Fruit fly (Drosophila melanogaster) whole organism, embryonic: Measurements from ENCODE around the gene bsk.

ENCODE experiments used
- ATbp ChIP-seq: fragments of 200-800 bp; sonication (Bioruptor generic); optimal IDR thresholded peaks from 2 replicates; lab custom pipeline; 2017; ENCODE audit warnings: missing biosample characterization, mild to moderate bottlenecking, missing genetic modification characterization, missing genetic modification reagents
- B-H1 ChIP-seq: fragments of 200-800 bp; sonication (Bioruptor generic); IDR thresholded peaks from 3 replicates; pipeline ENCODE4 v1.3.6; 2022; ENCODE audit warnings: missing biosample characterization, missing genetic modification characterization
- BEAF-32 ChIP-seq: fragments of 200-800 bp; sonication (Bioruptor generic); optimal IDR thresholded peaks from 3 replicates; lab custom pipeline; 2017; ENCODE audit warnings: missing biosample characterization, missing genetic modification characterization, mild to moderate bottlenecking, moderate library complexity, missing genetic modification reagents
- CG11695 ChIP-seq: fragments of 200-800 bp; sonication (Bioruptor generic); IDR thresholded peaks from 3 replicates; pipeline ENCODE4 v1.3.6; 2022; ENCODE audit warnings: missing biosample characterization, missing genetic modification characterization
- CG12104 ChIP-seq: fragments of 200-800 bp; sonication (Bioruptor generic); optimal IDR thresholded peaks from 3 replicates; lab custom pipeline; 2016; ENCODE audit warnings: missing biosample characterization, missing genetic modification characterization
- CG12219 ChIP-seq: fragments of 200-800 bp; sonication (Bioruptor generic); optimal IDR thresholded peaks from 3 replicates; lab custom pipeline; 2018; ENCODE audit warnings: missing biosample characterization, mild to moderate bottlenecking, missing genetic modification characterization
- CG1233 ChIP-seq: fragments of 200-800 bp; sonication (Bioruptor generic); optimal IDR thresholded peaks from 4 replicates; lab custom pipeline; 2018; ENCODE audit warnings: missing biosample characterization, mild to moderate bottlenecking, missing genetic modification characterization
- CG12391 ChIP-seq: fragments of 200-800 bp; sonication (Bioruptor generic); optimal IDR thresholded peaks from 3 replicates; lab custom pipeline; 2018; ENCODE audit warnings: missing biosample characterization, mild to moderate bottlenecking, missing genetic modification characterization, moderate library complexity
- CG13775 ChIP-seq: fragments of 200-800 bp; sonication (Bioruptor generic); optimal IDR thresholded peaks from 3 replicates; lab custom pipeline; 2017; ENCODE audit warnings: missing biosample characterization, mild to moderate bottlenecking, missing genetic modification characterization
- CG14050 ChIP-seq: fragments of 200-800 bp; sonication (Bioruptor generic); IDR thresholded peaks from 3 replicates; pipeline ENCODE4 v1.3.6; 2022; ENCODE audit warnings: missing biosample characterization, missing genetic modification characterization
- CG15601 ChIP-seq: fragments of 200-800 bp; sonication (Bioruptor generic); optimal IDR thresholded peaks from 3 replicates; lab custom pipeline; 2019; ENCODE audit warnings: missing biosample characterization, mild to moderate bottlenecking, missing genetic modification characterization, moderate library complexity
- CG17186 ChIP-seq: fragments of 200-800 bp; sonication (Bioruptor generic); optimal IDR thresholded peaks from 3 replicates; lab custom pipeline; 2017; ENCODE audit warnings: missing biosample characterization, missing genetic modification reagents, missing genetic modification characterization
- CG17328 ChIP-seq: fragments of 200-800 bp; sonication (Bioruptor generic); IDR thresholded peaks from 2 replicates; pipeline ENCODE4 v1.3.6; 2022; ENCODE audit warnings: missing biosample characterization, missing genetic modification characterization
- CG17829 ChIP-seq: fragments of 200-800 bp; optimal IDR thresholded peaks from 2 replicates; lab custom pipeline; 2019; ENCODE audit warnings: missing biosample characterization, mild to moderate bottlenecking, missing genetic modification characterization, moderate library complexity
- CG18262 ChIP-seq: fragments of 200-800 bp; optimal IDR thresholded peaks from 3 replicates; lab custom pipeline; 2019; ENCODE audit warnings: missing biosample characterization, mild to moderate bottlenecking, missing genetic modification characterization, moderate library complexity
- CG2875 ChIP-seq: fragments of 200-800 bp; sonication (Bioruptor generic); optimal IDR thresholded peaks from 2 replicates; lab custom pipeline; 2017; ENCODE audit warnings: missing biosample characterization, mild to moderate bottlenecking, missing genetic modification characterization, missing genetic modification reagents
- CG30403 ChIP-seq: fragments of 200-800 bp; sonication (Bioruptor generic); optimal IDR thresholded peaks from 3 replicates; lab custom pipeline; 2016; ENCODE audit warnings: missing biosample characterization, missing genetic modification characterization
- CG31365 ChIP-seq: fragments of 200-800 bp; sonication (Bioruptor generic); optimal IDR thresholded peaks from 2 replicates; lab custom pipeline; 2018; ENCODE audit warnings: missing biosample characterization, mild to moderate bottlenecking, missing genetic modification characterization
- CG32767 ChIP-seq: fragments of 200-800 bp; sonication (Bioruptor generic); IDR thresholded peaks from 2 replicates; pipeline ENCODE4 v1.3.6; 2022; ENCODE audit warnings: missing biosample characterization, missing genetic modification characterization
- CG5953 ChIP-seq: fragments of 200-800 bp; sonication (Bioruptor generic); IDR thresholded peaks from 2 replicates; pipeline ENCODE4 v1.3.6; 2022; ENCODE audit warnings: missing biosample characterization, missing genetic modification characterization
- CG8089 ChIP-seq: fragments of 200-800 bp; sonication (Bioruptor generic); optimal IDR thresholded peaks from 3 replicates; lab custom pipeline; 2016; ENCODE audit warnings: missing biosample characterization, missing genetic modification characterization
- CG8359 ChIP-seq: fragments of 200-800 bp; sonication (Bioruptor generic); optimal IDR thresholded peaks from 2 replicates; lab custom pipeline; 2017; ENCODE audit warnings: missing biosample characterization, mild to moderate bottlenecking, missing genetic modification characterization, borderline replicate concordance
- Camta ChIP-seq: fragments of 200-800 bp; sonication (Bioruptor generic); optimal IDR thresholded peaks from 2 replicates; lab custom pipeline; 2016; ENCODE audit warnings: missing biosample characterization, missing genetic modification characterization
- CkIIα-i1 ChIP-seq: fragments of 200-800 bp; sonication (Bioruptor generic); IDR thresholded peaks from 2 replicates; pipeline ENCODE4 v1.3.6; 2022; ENCODE audit warnings: missing biosample characterization, missing genetic modification characterization
- Dad ChIP-seq: fragments of 200-800 bp; sonication (Bioruptor generic); optimal IDR thresholded peaks from 3 replicates; lab custom pipeline; 2016; ENCODE audit warnings: missing biosample characterization, missing genetic modification characterization
- Dip3 ChIP-seq: fragments of 200-800 bp; sonication (Bioruptor generic); optimal IDR thresholded peaks from 3 replicates; lab custom pipeline; 2016; ENCODE audit warnings: missing biosample characterization, missing genetic modification characterization
- Doc2 ChIP-seq: fragments of 200-800 bp; sonication (Bioruptor generic); IDR thresholded peaks from 2 replicates; pipeline ENCODE4 v1.3.6; 2022; ENCODE audit warnings: missing biosample characterization, missing genetic modification characterization
- Dp ChIP-seq: fragments of 200-800 bp; sonication (Bioruptor generic); optimal IDR thresholded peaks from 2 replicates; lab custom pipeline; 2018; ENCODE audit warnings: missing biosample characterization, mild to moderate bottlenecking, missing genetic modification characterization, moderate library complexity
- Gug ChIP-seq: fragments of 200-800 bp; sonication (Bioruptor generic); IDR thresholded peaks from 4 replicates; pipeline ENCODE4 v1.3.6; 2022; ENCODE audit warnings: missing biosample characterization, missing genetic modification characterization
- Hand ChIP-seq: fragments of 200-800 bp; sonication (Bioruptor generic); optimal IDR thresholded peaks from 2 replicates; lab custom pipeline; 2017; ENCODE audit warnings: mild to moderate bottlenecking, missing biosample characterization, missing genetic modification reagents, missing genetic modification characterization
- HmgD ChIP-seq: fragments of 200-800 bp; sonication (Bioruptor generic); optimal IDR thresholded peaks from 3 replicates; lab custom pipeline; 2016; ENCODE audit warnings: missing biosample characterization, missing genetic modification characterization
- Lhr ChIP-seq: fragments of 200-800 bp; sonication (Bioruptor generic); optimal IDR thresholded peaks from 3 replicates; lab custom pipeline; 2017; ENCODE audit warnings: mild to moderate bottlenecking, missing biosample characterization, missing genetic modification reagents, missing genetic modification characterization
- MESR4 ChIP-seq: fragments of 200-800 bp; sonication (Bioruptor generic); optimal IDR thresholded peaks from 2 replicates; lab custom pipeline; 2018; ENCODE audit warnings: missing biosample characterization, mild to moderate bottlenecking, missing genetic modification characterization, moderate library complexity
- NfI ChIP-seq: fragments of 200-800 bp; sonication (Bioruptor generic); optimal IDR thresholded peaks from 3 replicates; lab custom pipeline; 2018; ENCODE audit warnings: missing biosample characterization, mild to moderate bottlenecking, missing genetic modification characterization, moderate library complexity
- Optix ChIP-seq: fragments of 200-800 bp; sonication (Bioruptor generic); IDR thresholded peaks from 3 replicates; pipeline ENCODE4 v1.3.6; 2022; ENCODE audit warnings: missing biosample characterization, missing genetic modification characterization
- Side ChIP-seq: fragments of 200-800 bp; sonication (Bioruptor generic); optimal IDR thresholded peaks from 2 replicates; lab custom pipeline; 2016; ENCODE audit warnings: missing biosample characterization, missing genetic modification characterization
- Spps ChIP-seq: fragments of 200-800 bp; sonication (Bioruptor generic); optimal IDR thresholded peaks from 2 replicates; lab custom pipeline; 2018; ENCODE audit warnings: missing biosample characterization, mild to moderate bottlenecking, missing genetic modification characterization
- Trl ChIP-seq, 3 experiments: fragments of >200 bp in 2 of 3; fragments of 200-800 bp in 1 of 3; sonication (Bioruptor generic) in 1 of 3; optimal IDR thresholded peaks; 2 replicates in 1 of 3; 3 replicates in 2 of 3; lab custom pipeline; 2016 to 2017; ENCODE audit warnings: missing biosample characterization in 1 of 3, missing genetic modification characterization in 1 of 3
- az2 ChIP-seq: fragments of 200-800 bp; sonication (Bioruptor generic); optimal IDR thresholded peaks from 3 replicates; lab custom pipeline; 2016; ENCODE audit warnings: missing biosample characterization, missing genetic modification characterization
- bowl ChIP-seq: fragments of 200-800 bp; sonication (Bioruptor generic); IDR thresholded peaks from 2 replicates; pipeline ENCODE4 v1.3.6; 2022; ENCODE audit warnings: missing biosample characterization, missing genetic modification characterization
- crol ChIP-seq: fragments of 200-800 bp; sonication (Bioruptor generic); IDR thresholded peaks from 2 replicates; pipeline ENCODE4 v1.3.6; 2022; ENCODE audit warnings: missing biosample characterization, missing genetic modification characterization
- dimm ChIP-seq: fragments of 200-800 bp; sonication (Bioruptor generic); IDR thresholded peaks from 2 replicates; pipeline ENCODE4 v1.3.6; 2022; ENCODE audit warnings: missing biosample characterization, missing genetic modification characterization
- dmrt11E ChIP-seq: fragments of 200-800 bp; sonication (Bioruptor generic); optimal IDR thresholded peaks from 3 replicates; lab custom pipeline; 2018; ENCODE audit warnings: missing biosample characterization, mild to moderate bottlenecking, missing genetic modification characterization, moderate library complexity
- gem ChIP-seq: fragments of 200-800 bp; sonication (Bioruptor generic); optimal IDR thresholded peaks from 2 replicates; lab custom pipeline; 2019; ENCODE audit warnings: missing biosample characterization, mild to moderate bottlenecking, missing genetic modification characterization, moderate library complexity
- otp ChIP-seq: fragments of 200-800 bp; sonication (Bioruptor generic); IDR thresholded peaks from 3 replicates; pipeline ENCODE4, ENCODE4 v1.3.6; 2022; ENCODE audit warnings: missing biosample characterization, missing genetic modification characterization
- p53 ChIP-seq: fragments of 200-800 bp; sonication (Bioruptor generic); optimal IDR thresholded peaks from 2 replicates; lab custom pipeline; 2016; ENCODE audit warnings: missing biosample characterization, missing genetic modification characterization
- pfk ChIP-seq: fragments of 200-800 bp; sonication (Bioruptor generic); optimal IDR thresholded peaks from 2 replicates; lab custom pipeline; 2018; ENCODE audit warnings: missing biosample characterization, mild to moderate bottlenecking, missing genetic modification characterization, moderate library complexity
- tin ChIP-seq: fragments of 200-800 bp; sonication (Bioruptor generic); optimal IDR thresholded peaks from 3 replicates; lab custom pipeline; 2016; ENCODE audit warnings: missing biosample characterization, missing genetic modification characterization
- trem ChIP-seq: fragments of 200-800 bp; optimal IDR thresholded peaks from 3 replicates; lab custom pipeline; 2019; ENCODE audit warnings: missing biosample characterization, mild to moderate bottlenecking, missing genetic modification characterization, moderate library complexity
- ttk ChIP-seq: fragments of 200-800 bp; sonication (Bioruptor generic); IDR thresholded peaks from 2 replicates; pipeline ENCODE4 v2.1.2; 2022; ENCODE audit warnings: missing biosample characterization, missing genetic modification characterization
- vvl ChIP-seq: fragments of 200-800 bp; sonication (Bioruptor generic); IDR thresholded peaks from 2 replicates; pipeline ENCODE4 v1.3.6; 2022; ENCODE audit warnings: missing biosample characterization, missing genetic modification characterization

The bsk gene

DNA sequence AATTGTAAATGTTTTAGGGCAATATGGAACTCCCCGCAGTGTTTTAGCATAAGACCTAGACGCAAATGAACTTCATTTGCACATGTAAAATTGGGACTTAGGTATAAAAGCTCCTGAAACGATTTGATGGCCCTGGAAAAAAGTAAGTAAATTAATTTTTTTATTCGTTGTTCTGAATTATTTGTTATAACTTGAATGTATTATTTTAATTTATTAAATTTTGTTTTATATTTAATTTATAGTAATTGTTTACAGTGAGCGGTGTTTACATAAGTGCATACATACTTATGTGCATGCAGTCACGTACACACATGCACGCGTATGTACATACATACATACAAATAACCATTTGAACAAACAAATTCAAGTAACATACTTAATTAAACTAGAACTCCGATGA is 26.1 kb upstream of the bsk start (continued):
- peak; percentile 45 for TF ChIP-seq CG13775 (GFP tag; lab: Kevin White, UChicago)
- TF ChIP-seq Lhr (GFP tag; lab: Kevin White, UChicago): no peak
- peak; percentile 30; the same call in 1 of the 3 replicates for TF ChIP-seq CG11695 (GFP tag; lab: Robert Waterston, UW)
- no peak for TF ChIP-seq Doc2
- peak; percentile 50 for TF ChIP-seq trem (tag; lab: Kevin White, UChicago)
- TF ChIP-seq CG12391 (tag; lab: Kevin White, UChicago): no peak
- no peak for TF ChIP-seq HmgD (GFP tag; lab: Kevin White, UChicago)
- no peak for TF ChIP-seq Side (GFP tag; lab: Kevin White, UChicago)
- TF ChIP-seq ttk: no peak
- TF ChIP-seq CG32767: no peak
- no peak for TF ChIP-seq BEAF-32 (GFP tag; lab: Kevin White, UChicago)
- TF ChIP-seq otp (GFP tag; lab: Robert Waterston, UW): no peak; the same call in 2 of the 3 replicates
- TF ChIP-seq B-H1 (GFP tag; lab: Robert Waterston, UW): peak; percentile 10; the same call in 1 of the 3 replicates
- peak; percentile 82 for TF ChIP-seq CG18262 (tag; lab: Kevin White, UChicago)
- peak; percentile 33; the same call in 1 of the 2 replicates for TF ChIP-seq vvl (GFP tag; lab: Robert Waterston, UW)
- no peak for TF ChIP-seq Dip3 (GFP tag; lab: Kevin White, UChicago)
- no peak for TF ChIP-seq bowl (GFP tag; lab: Robert Waterston, UW)
- no peak for TF ChIP-seq Gug (GFP tag; lab: Robert Waterston, UW)
- peak; percentile 22 for TF ChIP-seq CG8359 (GFP tag; lab: Kevin White, UChicago)
- no peak for TF ChIP-seq ATbp
- TF ChIP-seq tin (GFP tag; lab: Kevin White, UChicago): no peak
- no peak for TF ChIP-seq crol (GFP tag; lab: Robert Waterston, UW)
- no peak for TF ChIP-seq pfk (GFP tag; lab: Kevin White, UChicago)
- no peak for TF ChIP-seq Hand (GFP tag; lab: Kevin White, UChicago)
- peak; percentile 18 for TF ChIP-seq CG15601 (tag; lab: Kevin White, UChicago)
- TF ChIP-seq CG8089 (GFP tag; lab: Kevin White, UChicago): no peak
- peak; percentile 23 for TF ChIP-seq az2 (GFP tag; lab: Kevin White, UChicago)
- no peak for TF ChIP-seq Trl (optimal IDR thresholded peaks at IDR 0.05; lab: Kevin White, UChicago)
- no peak for TF ChIP-seq Trl (GFP tag; optimal IDR thresholded peaks at IDR 0.05; lab: Kevin White, UChicago)
- TF ChIP-seq CG14050 (GFP tag; lab: Robert Waterston, UW): no peak
- TF ChIP-seq CG2875 (GFP tag; lab: Kevin White, UChicago): peak; percentile 29
- no peak for TF ChIP-seq Optix (GFP tag; lab: Robert Waterston, UW)
- 0 out of 2 replicates have a peak, but pooled peaks have one; percentile 16 for TF ChIP-seq CG5953 (GFP tag; lab: Robert Waterston, UW)
- peak; percentile 19 for TF ChIP-seq CG12104 (GFP tag; lab: Kevin White, UChicago)
- no peak for TF ChIP-seq Dad (GFP tag; lab: Kevin White, UChicago)
- no peak for TF ChIP-seq gem
- no peak for TF ChIP-seq Camta (GFP tag; lab: Kevin White, UChicago)
- no peak for TF ChIP-seq p53 (GFP tag; lab: Kevin White, UChicago)
- no peak for TF ChIP-seq MESR4 (GFP tag; lab: Kevin White, UChicago)
- TF ChIP-seq Dp: no peak
- no peak for TF ChIP-seq dimm
- peak; percentile 5 for TF ChIP-seq CG1233 (GFP tag; lab: Kevin White, UChicago)
- 0 out of 2 replicates have a peak, but pooled peaks have one; percentile 31 for TF ChIP-seq CG17328 (GFP tag; lab: Robert Waterston, UW)
- TF ChIP-seq CG17186: peak; percentile 17
- TF ChIP-seq CG17829 (tag; lab: Kevin White, UChicago): peak; percentile 69
- no peak for TF ChIP-seq CkIIα-i1 (GFP tag; lab: Robert Waterston, UW)
- no peak for TF ChIP-seq CG12219 (GFP tag; lab: Kevin White, UChicago)
- no peak for TF ChIP-seq CG31365 (tag; lab: Kevin White, UChicago)
- TF ChIP-seq NfI: no peak
- TF ChIP-seq Spps (tag; lab: Kevin White, UChicago): peak; percentile 54
- TF ChIP-seq CG30403 (GFP tag; lab: Kevin White, UChicago): no peak
- TF ChIP-seq dmrt11E (tag; lab: Kevin White, UChicago): peak; percentile 60
